Worm (Caenorhabditis elegans) whole organism, late embryonic: ENCODE measurements around the gene nlp-30.

Experiments used
- C08G9.2 ChIP-seq: sonication (generic microtip); optimal IDR thresholded peaks from 2 replicates; lab custom pipeline; 2016; ENCODE audit warnings: mild to moderate bottlenecking, missing genetic modification characterization, moderate library complexity, missing compliant biosample characterization
- C38D4.7 ChIP-seq: fragments of 200-800 bp; sonication (Bioruptor generic); optimal IDR thresholded peaks from 2 replicates; lab custom pipeline; 2018; ENCODE audit warnings: mild to moderate bottlenecking, missing genetic modification characterization, moderate library complexity, missing compliant biosample characterization
- F13H6.1 ChIP-seq: sonication (generic microtip); optimal IDR thresholded peaks from 2 replicates; lab custom pipeline; 2016; ENCODE audit warnings: missing genetic modification characterization, missing compliant biosample characterization
- K02D7.2 ChIP-seq: sonication (generic microtip); optimal IDR thresholded peaks from 2 replicates; lab custom pipeline; 2017; ENCODE audit warnings: mild to moderate bottlenecking, missing genetic modification characterization, missing compliant biosample characterization
- K09A11.1 ChIP-seq: sonication (generic microtip); optimal IDR thresholded peaks from 2 replicates; lab custom pipeline; 2017; ENCODE audit warnings: antibody characterized with exemption, mild to moderate bottlenecking, missing genetic modification characterization, missing compliant biosample characterization; ENCODE audit not compliant: insufficient read depth
- T23F11.4 ChIP-seq: fragments of 200-800 bp; sonication (Bioruptor generic); optimal IDR thresholded peaks from 2 replicates; lab custom pipeline; 2018; ENCODE audit warnings: mild to moderate bottlenecking, missing genetic modification characterization, missing compliant biosample characterization
- Y22D7AL.16 ChIP-seq: sonication (generic microtip); optimal IDR thresholded peaks from 2 replicates; lab custom pipeline; 2016; ENCODE audit warnings: missing genetic modification characterization, missing compliant biosample characterization
- ahr-1 ChIP-seq: sonication (generic microtip); optimal IDR thresholded peaks from 2 replicates; lab custom pipeline; 2016; ENCODE audit warnings: missing genetic modification characterization, missing compliant biosample characterization
- ceh-14 ChIP-seq: sonication (generic microtip); optimal IDR thresholded peaks from 2 replicates; lab custom pipeline; 2016; ENCODE audit warnings: missing genotype, missing genetic modification characterization, missing compliant biosample characterization
- ceh-18 ChIP-seq: sonication (generic microtip); optimal IDR thresholded peaks from 2 replicates; lab custom pipeline; 2016; ENCODE audit warnings: missing genetic modification characterization, missing compliant biosample characterization
- ceh-2 ChIP-seq: sonication (generic microtip); optimal IDR thresholded peaks from 2 replicates; lab custom pipeline; 2016; ENCODE audit warnings: missing genotype, missing genetic modification characterization, missing compliant biosample characterization
- ceh-22 ChIP-seq: sonication (generic microtip); optimal IDR thresholded peaks from 2 replicates; lab custom pipeline; 2017; ENCODE audit warnings: missing biosample characterization, missing genetic modification characterization
- ceh-24 ChIP-seq: sonication (generic microtip); optimal IDR thresholded peaks from 2 replicates; lab custom pipeline; 2016; ENCODE audit warnings: mild to moderate bottlenecking, missing genetic modification characterization, missing compliant biosample characterization
- ceh-31 ChIP-seq: sonication (generic microtip); optimal IDR thresholded peaks from 2 replicates; lab custom pipeline; 2016; ENCODE audit warnings: missing genetic modification characterization, missing compliant biosample characterization
- ceh-45 ChIP-seq: fragments of 200-800 bp; sonication (Bioruptor generic); IDR thresholded peaks from 2 replicates; pipeline ENCODE4 v1.3.6; 2022; ENCODE audit warnings: missing genetic modification reagents, missing genetic modification characterization, missing compliant biosample characterization
- ceh-48 ChIP-seq: sonication (generic microtip); optimal IDR thresholded peaks from 2 replicates; lab custom pipeline; 2016; ENCODE audit warnings: missing genetic modification characterization, inconsistent platforms, missing compliant biosample characterization
- ceh-9 ChIP-seq: sonication (generic microtip); optimal IDR thresholded peaks from 2 replicates; lab custom pipeline; 2016; ENCODE audit warnings: mild to moderate bottlenecking, missing genetic modification characterization, inconsistent platforms, missing compliant biosample characterization
- che-1 ChIP-seq: sonication (generic microtip); optimal IDR thresholded peaks from 2 replicates; lab custom pipeline; 2016; ENCODE audit warnings: mild to moderate bottlenecking, missing genetic modification characterization, missing compliant biosample characterization
- eyg-1 ChIP-seq: sonication (generic microtip); optimal IDR thresholded peaks from 2 replicates; lab custom pipeline; 2016; ENCODE audit warnings: missing genotype, missing genetic modification characterization, missing compliant biosample characterization
- fkh-10 ChIP-seq: fragments of 150-350 bp; optimal IDR thresholded peaks from 2 replicates; lab custom pipeline; 2014; ENCODE audit warnings: missing biosample characterization, missing genetic modification reagents, missing genetic modification characterization
- fkh-6 ChIP-seq: sonication (generic microtip); optimal IDR thresholded peaks from 2 replicates; lab custom pipeline; 2016; ENCODE audit warnings: missing genetic modification characterization, missing compliant biosample characterization
- hlh-13 ChIP-seq: fragments of 200-800 bp; sonication (Bioruptor generic); optimal IDR thresholded peaks from 2 replicates; lab custom pipeline; 2018; ENCODE audit warnings: mild to moderate bottlenecking, missing genetic modification characterization, missing compliant biosample characterization
- hlh-6 ChIP-seq: sonication (generic microtip); optimal IDR thresholded peaks from 2 replicates; lab custom pipeline; 2016; ENCODE audit warnings: missing genotype, missing genetic modification characterization, missing compliant biosample characterization
- hlh-8 ChIP-seq: sonication (generic microtip); optimal IDR thresholded peaks from 2 replicates; lab custom pipeline; 2016; ENCODE audit warnings: missing genotype, missing genetic modification characterization, missing compliant biosample characterization
- lin-11 ChIP-seq: fragments of 200-800 bp; sonication (Bioruptor generic); optimal IDR thresholded peaks from 2 replicates; lab custom pipeline; 2018; ENCODE audit warnings: mild to moderate bottlenecking, missing genetic modification characterization, missing compliant biosample characterization
- madf-2 ChIP-seq: sonication (generic microtip); optimal IDR thresholded peaks from 2 replicates; lab custom pipeline; 2017; ENCODE audit warnings: missing genetic modification characterization, missing compliant biosample characterization
- mec-3 ChIP-seq: sonication (generic microtip); optimal IDR thresholded peaks from 2 replicates; lab custom pipeline; 2016; ENCODE audit warnings: borderline replicate concordance, missing genetic modification characterization, missing compliant biosample characterization
- nhr-11 ChIP-seq: fragments of 150-350 bp; optimal IDR thresholded peaks from 2 replicates; lab custom pipeline; 2014; ENCODE audit warnings: missing biosample characterization, missing genetic modification characterization
- nhr-232 ChIP-seq: sonication (generic microtip); optimal IDR thresholded peaks from 2 replicates; lab custom pipeline; 2016; ENCODE audit warnings: missing genetic modification characterization, missing compliant biosample characterization
- npax-4 ChIP-seq: sonication (generic microtip); optimal IDR thresholded peaks from 2 replicates; lab custom pipeline; 2016; ENCODE audit warnings: missing genetic modification characterization, missing compliant biosample characterization
- odd-2 ChIP-seq: sonication (generic microtip); optimal IDR thresholded peaks from 2 replicates; lab custom pipeline; 2017; ENCODE audit warnings: antibody characterized with exemption, mild to moderate bottlenecking, missing genetic modification characterization, missing compliant biosample characterization
- pag-3 ChIP-seq: sonication (generic microtip); optimal IDR thresholded peaks from 2 replicates; lab custom pipeline; 2016; ENCODE audit warnings: missing compliant biosample characterization, missing genetic modification characterization, borderline replicate concordance
- pat-9 ChIP-seq: fragments of 200-800 bp; sonication (Bioruptor generic); optimal IDR thresholded peaks from 2 replicates; lab custom pipeline; 2018; ENCODE audit warnings: mild to moderate bottlenecking, missing genetic modification characterization, moderate library complexity, missing compliant biosample characterization
- pha-4 ChIP-seq: fragments of 150-350 bp; optimal IDR thresholded peaks from 2 replicates; lab custom pipeline; 2018; ENCODE audit warnings: missing biosample characterization, missing genetic modification reagents, missing genetic modification characterization
- pqm-1 ChIP-seq: sonication (generic microtip); optimal IDR thresholded peaks from 2 replicates; lab custom pipeline; 2016; ENCODE audit warnings: missing genetic modification characterization, missing compliant biosample characterization
- ref-2 ChIP-seq: sonication (generic microtip); optimal IDR thresholded peaks from 2 replicates; lab custom pipeline; 2016; ENCODE audit warnings: missing genetic modification characterization, missing compliant biosample characterization
- sdc-2 ChIP-seq: sonication (generic microtip); optimal IDR thresholded peaks from 2 replicates; lab custom pipeline; 2016; ENCODE audit warnings: missing genotype, missing genetic modification characterization, missing compliant biosample characterization
- sox-2 ChIP-seq: fragments of 200-800 bp; sonication (Bioruptor generic); IDR thresholded peaks from 2 replicates; pipeline ENCODE4 v1.3.6; 2022; ENCODE audit warnings: missing genetic modification reagents, missing genetic modification characterization, missing compliant biosample characterization
- ttx-3 ChIP-seq: sonication (generic microtip); optimal IDR thresholded peaks from 2 replicates; lab custom pipeline; 2016; ENCODE audit warnings: missing genetic modification reagents, missing genetic modification characterization, missing compliant biosample characterization
- unc-3 ChIP-seq, 2 experiments: fragments of 200-800 bp in 1 of 2; sonication (Bioruptor generic) in 1 of 2; sonication (generic microtip) in 1 of 2; conservative IDR thresholded peaks in 1 of 2; optimal IDR thresholded peaks in 1 of 2; 2 replicates each; pipeline versions ENCODE4 v1.3.6 to Lab custom; 2016 to 2022; ENCODE audit warnings: missing compliant biosample characterization in 2 of 2, missing genetic modification characterization in 2 of 2, missing genetic modification reagents in 1 of 2
- unc-86 ChIP-seq: sonication (generic microtip); optimal IDR thresholded peaks from 2 replicates; lab custom pipeline; 2016; ENCODE audit warnings: missing genetic modification characterization, missing compliant biosample characterization
- ztf-16 ChIP-seq: sonication (generic microtip); optimal IDR thresholded peaks from 2 replicates; lab custom pipeline; 2017; ENCODE audit warnings: missing genetic modification characterization, missing compliant biosample characterization

nlp-30 gene

ce11 chrV:3957608-3958007, 24.2 kb upstream of the nlp-30 start, which contains the start of gene cyp-34A5:
Gene cyp-34A5, minus strand, starts transcription at chrV:3957708.
- TF ChIP-seq npax-4 (tag; lab: Kevin White, UChicago), result no peak
- no peak for TF ChIP-seq unc-86 (tag; lab: Kevin White, UChicago)
- TF ChIP-seq pag-3 (tag; lab: Kevin White, UChicago), result no peak
- no peak for TF ChIP-seq hlh-8 (tag; lab: Kevin White, UChicago)
- TF ChIP-seq ztf-16, result no peak
- TF ChIP-seq, all 69 proteins: peak for 0

- TF ChIP-seq ahr-1 (no peak), pqm-1 (tag; lab: Kevin White, UChicago) (no peak), K09A11.1 (tag; lab: Kevin White, UChicago) (no peak), unc-86 (tag; lab: Kevin White, UChicago) (no peak), nhr-11 (tag; lab: Kevin White, UChicago) (no peak), hlh-8 (tag; lab: Kevin White, UChicago) (no peak), K02D7.2 (tag; lab: Kevin White, UChicago) (no peak), madf-2 (tag; lab: Kevin White, UChicago) (no peak), Y22D7AL.16 (tag; lab: Kevin White, UChicago) (no peak), odd-2 (tag; lab: Kevin White, UChicago) (no peak), nhr-232 (no peak)
These were observed 20.5 kb upstream of the nlp-30 start, which contains the start of gene cyp-34A6 for ce11 chrV:3961235-3961634. Gene cyp-34A6, minus strand, starts transcription at chrV:3961335.

- TF ChIP-seq hlh-6 (tag; lab: Kevin White, UChicago) (no peak), mec-3 (tag; lab: Kevin White, UChicago) (no peak), ceh-9 (tag; lab: Kevin White, UChicago) (no peak), pag-3 (tag; lab: Kevin White, UChicago) (no peak), ceh-48 (tag; lab: Kevin White, UChicago) (no peak), fkh-10 (no peak), F13H6.1 (tag; lab: Kevin White, UChicago) (no peak), C38D4.7 (GFP tag; lab: Kevin White, UChicago) (no peak), ceh-18 (tag; lab: Kevin White, UChicago) (no peak), fkh-6 (tag; lab: Kevin White, UChicago) (no peak), unc-3 (GFP tag; conservative IDR thresholded peaks at IDR 0.05; lab: Robert Waterston, UW) (no peak), unc-3 (tag; optimal IDR thresholded peaks at IDR 0.05; lab: Kevin White, UChicago) (no peak), ceh-45 (GFP tag; lab: Robert Waterston, UW) (no peak), ceh-22 (no peak), K02D7.2 (tag; lab: Kevin White, UChicago) (no peak), K09A11.1 (tag; lab: Kevin White, UChicago) (no peak), unc-86 (tag; lab: Kevin White, UChicago) (no peak), npax-4 (tag; lab: Kevin White, UChicago) (no peak), ztf-16 (no peak), ttx-3 (tag; lab: Kevin White, UChicago) (no peak)
These were observed 18.1 kb upstream of the nlp-30 start, which contains the start of gene cyp-34A7 for ce11 chrV:3963715-3964114. Gene cyp-34A7, minus strand, starts transcription at chrV:3963815.

ce11 chrV:3967762-3968161, 14.0 kb upstream of the nlp-30 start, which contains the start of gene cyp-34A8:
Gene cyp-34A8, minus strand, starts transcription at chrV:3967823.
- TF ChIP-seq K09A11.1 (tag; lab: Kevin White, UChicago) (no peak), che-1 (tag; lab: Kevin White, UChicago) (no peak), T23F11.4 (no peak), sdc-2 (tag; lab: Kevin White, UChicago) (no peak), C08G9.2 (tag; lab: Kevin White, UChicago) (no peak)

- TF ChIP-seq ztf-16 (no peak), ceh-24 (tag; lab: Kevin White, UChicago) (no peak), eyg-1 (tag; lab: Kevin White, UChicago) (no peak), K02D7.2 (tag; lab: Kevin White, UChicago) (no peak), T23F11.4 (no peak), nhr-11 (tag; lab: Kevin White, UChicago) (no peak), ref-2 (tag; lab: Kevin White, UChicago) (no peak), ceh-31 (tag; lab: Kevin White, UChicago) (no peak), ceh-9 (tag; lab: Kevin White, UChicago) (no peak), pat-9 (tag; lab: Kevin White, UChicago) (no peak), hlh-13 (no peak), lin-11 (tag; lab: Kevin White, UChicago) (no peak), nhr-232 (no peak), sox-2 (no peak), hlh-6 (tag; lab: Kevin White, UChicago) (no peak), ceh-45 (GFP tag; lab: Robert Waterston, UW) (no peak), ceh-2 (tag; lab: Kevin White, UChicago) (no peak), pha-4 (tag; lab: Kevin White, UChicago) (no peak), ceh-14 (tag; lab: Kevin White, UChicago) (no peak)
- TF ChIP-seq, all 69 proteins: peak for 0
These were observed 12.9 kb upstream of the nlp-30 start for ce11 chrV:3968929-3969328.
